Fruit fly (Drosophila melanogaster) whole organism, adult: Measurements from ENCODE around the gene GstD5.

Experiments
- CG11617 ChIP-seq: fragments of 200-800 bp; sonication (Bioruptor generic); optimal IDR thresholded peaks from 2 replicates; lab custom pipeline; 2017; ENCODE audit warnings: mild to moderate bottlenecking, missing biosample characterization, missing genetic modification reagents, missing genetic modification characterization
- CG14711 ChIP-seq: fragments of 200-800 bp; sonication (Bioruptor generic); optimal IDR thresholded peaks from 2 replicates; lab custom pipeline; 2018; ENCODE audit warnings: missing biosample characterization, mild to moderate bottlenecking, missing genetic modification characterization, moderate library complexity
- CG5204 ChIP-seq: fragments of 200-800 bp; sonication (Bioruptor generic); optimal IDR thresholded peaks from 2 replicates; lab custom pipeline; 2016; ENCODE audit warnings: missing biosample characterization, missing genetic modification characterization
- CG7045 ChIP-seq: fragments of 200-800 bp; sonication (Bioruptor generic); optimal IDR thresholded peaks from 2 replicates; lab custom pipeline; 2017; ENCODE audit warnings: missing biosample characterization, mild to moderate bottlenecking, missing genetic modification characterization
- CG7101 ChIP-seq: fragments of 200-800 bp; sonication (Bioruptor generic); optimal IDR thresholded peaks from 2 replicates; lab custom pipeline; 2018; ENCODE audit warnings: missing biosample characterization, mild to moderate bottlenecking, missing genetic modification characterization, moderate library complexity
- Clk ChIP-seq: fragments of 200-800 bp; sonication (Bioruptor generic); optimal IDR thresholded peaks from 2 replicates; lab custom pipeline; 2017; ENCODE audit warnings: missing biosample characterization, missing genetic modification characterization
- Hr96 ChIP-seq: fragments of 200-800 bp; sonication (Bioruptor generic); optimal IDR thresholded peaks from 2 replicates; lab custom pipeline; 2016; ENCODE audit warnings: missing biosample characterization, missing genetic modification characterization
- cic ChIP-seq: fragments of 200-800 bp; sonication (Bioruptor generic); optimal IDR thresholded peaks from 2 replicates; lab custom pipeline; 2017; ENCODE audit warnings: missing biosample characterization, mild to moderate bottlenecking, missing genetic modification characterization, moderate library complexity
- cnc ChIP-seq, 2 experiments: fragments of >200 bp; optimal IDR thresholded peaks; 2 replicates each; lab custom pipeline; 2017
- tj ChIP-seq: fragments of 200-800 bp; sonication (Bioruptor generic); optimal IDR thresholded peaks from 3 replicates; lab custom pipeline; 2017; ENCODE audit warnings: missing biosample characterization, mild to moderate bottlenecking, missing genetic modification characterization, moderate library complexity

dm6 chr3R:12378200-12378599, 2.7 kb downstream of the GstD5 start, which contains the start of gene GstD7:
- no peak for TF ChIP-seq CG11617
- TF ChIP-seq cic (GFP tag; lab: Kevin White, UChicago), result no peak
- no peak for TF ChIP-seq CG14711 (tag; lab: Kevin White, UChicago)
- no peak for TF ChIP-seq CG5204 (GFP tag; lab: Kevin White, UChicago)
- TF ChIP-seq CG7045 (GFP tag; lab: Kevin White, UChicago), result no peak
- TF ChIP-seq Clk (GFP tag; lab: Kevin White, UChicago), result no peak
- TF ChIP-seq cnc (optimal IDR thresholded peaks at IDR 0.05; lab: Kevin White, UChicago), result no peak
- TF ChIP-seq Hr96 (GFP tag; lab: Kevin White, UChicago), result no peak
- TF ChIP-seq tj (GFP tag; lab: Kevin White, UChicago), result no peak
- no peak for TF ChIP-seq CG7101 (tag; lab: Kevin White, UChicago)
